Worm (Caenorhabditis elegans) whole organism, late embryonic: Measurements from ENCODE around the gene srh-270.

Source experiments
- ahr-1 ChIP-seq: sonication (generic microtip); optimal IDR thresholded peaks from 2 replicates; lab custom pipeline; 2016; ENCODE audit warnings: missing genetic modification characterization, missing compliant biosample characterization
- ceh-2 ChIP-seq: sonication (generic microtip); optimal IDR thresholded peaks from 2 replicates; lab custom pipeline; 2016; ENCODE audit warnings: missing genotype, missing genetic modification characterization, missing compliant biosample characterization
- ceh-24 ChIP-seq: sonication (generic microtip); optimal IDR thresholded peaks from 2 replicates; lab custom pipeline; 2016; ENCODE audit warnings: mild to moderate bottlenecking, missing genetic modification characterization, missing compliant biosample characterization
- pha-2 ChIP-seq: sonication (generic microtip); optimal IDR thresholded peaks from 2 replicates; lab custom pipeline; 2017; ENCODE audit warnings: mild to moderate bottlenecking, missing genetic modification characterization, missing compliant biosample characterization

DNA sequence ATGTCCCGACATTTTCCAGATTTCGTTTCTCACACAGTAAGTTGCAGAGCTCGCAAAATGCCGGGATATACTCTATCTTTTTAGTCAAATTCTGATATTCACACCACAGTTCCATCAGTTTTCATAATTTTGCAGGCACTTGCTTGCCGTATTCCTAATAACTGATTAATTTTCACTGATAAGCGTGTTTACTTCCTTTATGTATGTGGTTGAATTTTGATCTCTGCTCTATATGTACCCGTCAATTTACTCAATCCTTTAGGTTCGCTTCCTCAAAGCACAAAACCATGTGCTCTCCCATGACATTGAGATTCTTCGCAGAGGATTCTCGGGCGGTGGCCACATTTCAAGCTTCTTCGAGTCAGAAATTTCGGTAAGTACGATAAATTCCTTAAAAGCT lies 20.2 kb upstream of the srh-270 start:
- TF ChIP-seq ceh-24, result no peak
- TF ChIP-seq pha-2 (tag; lab: Kevin White, UChicago), result no peak
- TF ChIP-seq ahr-1, result no peak
- TF ChIP-seq ceh-2, result no peak
